Fruit fly (Drosophila melanogaster) whole organism, wandering third instar larva: ENCODE results near the gene Gclc.

Experiments used
- N ChIP-seq: fragments of >200 bp; optimal IDR thresholded peaks from 2 replicates; lab custom pipeline; 2018; ENCODE audit warnings: missing biosample characterization, missing external identifiers, missing genetic modification characterization
- br ChIP-seq: fragments of 200-800 bp; sonication (Bioruptor generic); optimal IDR thresholded peaks from 2 replicates; lab custom pipeline; 2016; ENCODE audit warnings: missing biosample characterization, missing genetic modification characterization
- h ChIP-seq: fragments of 200-800 bp; sonication (Bioruptor generic); optimal IDR thresholded peaks from 3 replicates; lab custom pipeline; 2016; ENCODE audit warnings: missing biosample characterization, mild to moderate bottlenecking, missing genetic modification characterization
- tai ChIP-seq: sonication (Bioruptor generic); optimal IDR thresholded peaks from 2 replicates; lab custom pipeline; 2016; ENCODE audit warnings: missing biosample characterization, missing genetic modification characterization

DNA sequence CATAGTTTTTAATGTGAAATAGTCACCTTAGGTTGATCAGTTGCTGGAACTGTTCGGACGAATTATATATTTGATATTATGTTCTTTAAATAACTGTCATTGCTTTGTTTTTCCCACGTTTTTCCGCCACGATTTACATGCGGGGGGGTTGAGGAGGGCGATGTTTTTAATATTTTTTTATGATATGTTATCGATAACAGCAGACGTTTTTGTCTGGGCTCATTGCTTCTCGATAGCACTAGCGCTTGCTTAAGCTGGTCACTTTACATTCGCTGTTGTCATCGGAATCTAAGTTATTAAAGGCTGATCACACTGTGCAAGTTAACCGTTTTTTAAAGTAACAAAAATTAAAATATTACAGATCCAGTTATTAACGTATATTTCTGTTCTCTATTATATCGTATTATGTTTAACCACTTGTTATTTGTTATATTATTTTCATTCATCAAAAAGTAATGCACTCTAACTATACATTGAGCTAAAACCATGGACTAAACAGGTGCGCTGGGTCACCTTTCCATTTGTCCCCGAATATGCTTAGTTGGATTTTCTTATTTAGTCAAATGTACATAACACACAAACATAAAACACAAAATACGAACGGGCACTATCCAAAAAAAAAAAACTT, 40.5 kb downstream of the Gclc start, which contains the start of the genes Upf2 and CG1571:
- TF ChIP-seq tai (GFP tag; lab: Kevin White, UChicago) = no peak
- no peak for TF ChIP-seq h (GFP tag; lab: Kevin White, UChicago)
- TF ChIP-seq br (GFP tag; lab: Kevin White, UChicago) = no peak
- TF ChIP-seq N (GFP tag; lab: Kevin White, UChicago) = no peak
